Fruit fly (Drosophila melanogaster) whole organism, embryonic: ENCODE measurements around the gene CG10802.
A peak's percentile ranks its signal among the peaks of the same experiment; 100 is the strongest.

ENCODE experiments used
- Asciz ChIP-seq: fragments of 200-800 bp; sonication (Bioruptor generic); optimal IDR thresholded peaks from 2 replicates; lab custom pipeline; 2017; ENCODE audit warnings: missing biosample characterization, mild to moderate bottlenecking, missing genetic modification characterization, missing genetic modification reagents
- CG10267 ChIP-seq: fragments of 200-800 bp; sonication (Bioruptor generic); optimal IDR thresholded peaks from 2 replicates; lab custom pipeline; 2018; ENCODE audit warnings: missing biosample characterization, mild to moderate bottlenecking, missing genetic modification characterization, moderate library complexity
- CG10366 ChIP-seq: fragments of 200-800 bp; sonication (Bioruptor generic); IDR thresholded peaks from 2 replicates; pipeline ENCODE4 v1.3.6; 2022; ENCODE audit warnings: missing biosample characterization, missing genetic modification characterization
- CG10462 ChIP-seq: fragments of 200-800 bp; sonication (Bioruptor generic); optimal IDR thresholded peaks from 2 replicates; lab custom pipeline; 2016; ENCODE audit warnings: missing biosample characterization, missing genetic modification characterization
- CG12155 ChIP-seq: fragments of 200-800 bp; sonication (Bioruptor generic); optimal IDR thresholded peaks from 3 replicates; lab custom pipeline; 2016; ENCODE audit warnings: missing biosample characterization, missing genetic modification characterization
- CG12219 ChIP-seq: fragments of 200-800 bp; sonication (Bioruptor generic); optimal IDR thresholded peaks from 3 replicates; lab custom pipeline; 2018; ENCODE audit warnings: missing biosample characterization, mild to moderate bottlenecking, missing genetic modification characterization
- CG13624 ChIP-seq: fragments of 200-800 bp; sonication (Bioruptor generic); optimal IDR thresholded peaks from 2 replicates; lab custom pipeline; 2016; ENCODE audit warnings: missing biosample characterization, missing genetic modification characterization
- CG14014 ChIP-seq: fragments of 200-800 bp; sonication (Bioruptor generic); IDR thresholded peaks from 2 replicates; pipeline ENCODE4 v1.3.6; 2022; ENCODE audit warnings: missing biosample characterization, missing genetic modification characterization
- CG14667 ChIP-seq: fragments of 200-800 bp; sonication (Bioruptor generic); IDR thresholded peaks from 2 replicates; pipeline ENCODE4 v1.3.6; 2022; ENCODE audit warnings: missing biosample characterization, missing genetic modification characterization
- CG1603 ChIP-seq: fragments of 200-800 bp; sonication (Bioruptor generic); optimal IDR thresholded peaks from 2 replicates; lab custom pipeline; 2019; ENCODE audit warnings: missing biosample characterization, mild to moderate bottlenecking, missing genetic modification characterization, moderate library complexity
- CG16779 ChIP-seq: fragments of 200-800 bp; sonication (Bioruptor generic); IDR thresholded peaks from 2 replicates; pipeline ENCODE4 v1.3.6; 2022; ENCODE audit warnings: missing biosample characterization, missing genetic modification characterization
- CG16863 ChIP-seq: fragments of 200-800 bp; sonication (Bioruptor generic); optimal IDR thresholded peaks from 3 replicates; lab custom pipeline; 2016; ENCODE audit warnings: missing biosample characterization, missing genetic modification characterization
- CG17385 ChIP-seq: fragments of 200-800 bp; sonication (Bioruptor generic); optimal IDR thresholded peaks from 3 replicates; lab custom pipeline; 2018; ENCODE audit warnings: missing biosample characterization, mild to moderate bottlenecking, missing genetic modification characterization
- CG18262 ChIP-seq: fragments of 200-800 bp; optimal IDR thresholded peaks from 3 replicates; lab custom pipeline; 2019; ENCODE audit warnings: missing biosample characterization, mild to moderate bottlenecking, missing genetic modification characterization, moderate library complexity
- CG18599 ChIP-seq: fragments of 200-800 bp; sonication (Bioruptor generic); optimal IDR thresholded peaks from 3 replicates; lab custom pipeline; 2017; ENCODE audit warnings: missing biosample characterization, missing genetic modification characterization, mild to moderate bottlenecking, moderate library complexity, missing genetic modification reagents
- CG18619 ChIP-seq: fragments of 200-800 bp; sonication (Bioruptor generic); optimal IDR thresholded peaks from 3 replicates; lab custom pipeline; 2017; ENCODE audit warnings: missing biosample characterization, mild to moderate bottlenecking, missing genetic modification characterization
- CG2129 ChIP-seq: fragments of 200-800 bp; sonication (Bioruptor generic); IDR thresholded peaks from 2 replicates; pipeline ENCODE4 v1.3.6; 2022; ENCODE audit warnings: missing biosample characterization, missing genetic modification characterization; ENCODE audit not compliant: partially characterized antibody
- CG2712 ChIP-seq: fragments of 200-800 bp; optimal IDR thresholded peaks from 3 replicates; lab custom pipeline; 2019; ENCODE audit warnings: missing biosample characterization, mild to moderate bottlenecking, missing genetic modification characterization, moderate library complexity
- CG3407 ChIP-seq: fragments of 200-800 bp; sonication (Bioruptor generic); optimal IDR thresholded peaks from 2 replicates; lab custom pipeline; 2018; ENCODE audit warnings: missing biosample characterization, mild to moderate bottlenecking, missing genetic modification characterization
- CG34224 ChIP-seq: fragments of 200-800 bp; sonication (Bioruptor generic); IDR thresholded peaks from 3 replicates; pipeline ENCODE4 v1.3.6; 2022; ENCODE audit warnings: missing biosample characterization, missing genetic modification characterization; ENCODE audit not compliant: partially characterized antibody
- CG6272 ChIP-seq: fragments of 200-800 bp; sonication (Bioruptor generic); IDR thresholded peaks from 2 replicates; pipeline ENCODE4 v1.3.6; 2022; ENCODE audit warnings: missing biosample characterization, missing genetic modification characterization
- CG7556 ChIP-seq: fragments of 200-800 bp; sonication (Bioruptor generic); optimal IDR thresholded peaks from 2 replicates; lab custom pipeline; 2017; ENCODE audit warnings: missing biosample characterization, mild to moderate bottlenecking, missing genetic modification characterization
- CG8924 ChIP-seq: fragments of 200-800 bp; optimal IDR thresholded peaks from 3 replicates; lab custom pipeline; 2019; ENCODE audit warnings: missing biosample characterization, mild to moderate bottlenecking, missing genetic modification characterization, moderate library complexity
- CG9437 ChIP-seq: fragments of 200-800 bp; sonication (Bioruptor generic); optimal IDR thresholded peaks from 2 replicates; lab custom pipeline; 2018; ENCODE audit warnings: missing biosample characterization, mild to moderate bottlenecking, missing genetic modification characterization
- CG9876 ChIP-seq: fragments of 200-800 bp; sonication (Bioruptor generic); optimal IDR thresholded peaks from 2 replicates; lab custom pipeline; 2016; ENCODE audit warnings: missing biosample characterization, missing genetic modification characterization
- Camta ChIP-seq: fragments of 200-800 bp; sonication (Bioruptor generic); optimal IDR thresholded peaks from 2 replicates; lab custom pipeline; 2016; ENCODE audit warnings: missing biosample characterization, missing genetic modification characterization
- Doc2 ChIP-seq: fragments of 200-800 bp; sonication (Bioruptor generic); IDR thresholded peaks from 2 replicates; pipeline ENCODE4 v1.3.6; 2022; ENCODE audit warnings: missing biosample characterization, missing genetic modification characterization
- Fer2 ChIP-seq: fragments of 200-800 bp; sonication (Bioruptor generic); optimal IDR thresholded peaks from 2 replicates; lab custom pipeline; 2018; ENCODE audit warnings: missing biosample characterization, mild to moderate bottlenecking, missing genetic modification characterization, moderate library complexity
- HLHmδ ChIP-seq: fragments of 200-800 bp; sonication (Bioruptor generic); optimal IDR thresholded peaks from 2 replicates; lab custom pipeline; 2018; ENCODE audit warnings: missing biosample characterization, mild to moderate bottlenecking, missing genetic modification characterization, moderate library complexity
- Hmx ChIP-seq: fragments of 200-800 bp; sonication (Bioruptor generic); optimal IDR thresholded peaks from 2 replicates; lab custom pipeline; 2016; ENCODE audit warnings: missing biosample characterization, missing genetic modification characterization
- Hr51 ChIP-seq, 2 experiments: fragments of 200-800 bp; sonication (Bioruptor generic); optimal IDR thresholded peaks; 2 replicates in 1 of 2; 3 replicates in 1 of 2; lab custom pipeline; 2016 to 2018; ENCODE audit warnings: missing biosample characterization in 2 of 2, missing genetic modification characterization in 2 of 2, mild to moderate bottlenecking in 1 of 2, moderate library complexity in 1 of 2
- Max ChIP-seq: fragments of 200-800 bp; sonication (Bioruptor generic); optimal IDR thresholded peaks from 2 replicates; lab custom pipeline; 2016; ENCODE audit warnings: missing biosample characterization, mild to moderate bottlenecking, missing genetic modification characterization
- Myb ChIP-seq: fragments of 200-800 bp; sonication (Bioruptor generic); optimal IDR thresholded peaks from 2 replicates; lab custom pipeline; 2016; ENCODE audit warnings: missing biosample characterization, missing genetic modification characterization
- NC2β ChIP-seq: fragments of 200-800 bp; sonication (Bioruptor generic); optimal IDR thresholded peaks from 2 replicates; lab custom pipeline; 2016; ENCODE audit warnings: missing biosample characterization, missing genetic modification characterization
- NfI ChIP-seq: fragments of 200-800 bp; sonication (Bioruptor generic); optimal IDR thresholded peaks from 3 replicates; lab custom pipeline; 2018; ENCODE audit warnings: missing biosample characterization, mild to moderate bottlenecking, missing genetic modification characterization, moderate library complexity
- Ptx1 ChIP-seq: fragments of 200-800 bp; sonication (Bioruptor generic); IDR thresholded peaks from 2 replicates; pipeline ENCODE4 v1.3.6; 2022; ENCODE audit warnings: missing biosample characterization, missing genetic modification characterization
- Usf ChIP-seq: fragments of 200-800 bp; sonication (Bioruptor generic); optimal IDR thresholded peaks from 2 replicates; lab custom pipeline; 2017; ENCODE audit warnings: missing genotype, missing biosample characterization, missing genetic modification characterization
- cg ChIP-seq: fragments of 200-800 bp; sonication (Bioruptor generic); optimal IDR thresholded peaks from 3 replicates; lab custom pipeline; 2019; ENCODE audit warnings: missing biosample characterization, mild to moderate bottlenecking, missing genetic modification characterization, moderate library complexity
- chinmo ChIP-seq: fragments of 200-800 bp; sonication (Bioruptor generic); IDR thresholded peaks from 4 replicates; pipeline ENCODE4 v1.3.6; 2022; ENCODE audit warnings: missing biosample characterization, missing genetic modification characterization; ENCODE audit not compliant: partially characterized antibody
- cwo ChIP-seq: fragments of 200-800 bp; sonication (Bioruptor generic); optimal IDR thresholded peaks from 3 replicates; lab custom pipeline; 2017; ENCODE audit warnings: missing biosample characterization, missing genetic modification characterization, mild to moderate bottlenecking, moderate library complexity, missing genetic modification reagents
- ftz-f1 ChIP-seq: fragments of 200-800 bp; sonication (Bioruptor generic); optimal IDR thresholded peaks from 2 replicates; lab custom pipeline; 2016; ENCODE audit warnings: missing biosample characterization, missing genetic modification characterization
- klu ChIP-seq: fragments of 200-800 bp; sonication (Bioruptor generic); IDR thresholded peaks from 2 replicates; pipeline ENCODE4 v1.3.6; 2022; ENCODE audit warnings: missing biosample characterization, missing genetic modification characterization
- knrl ChIP-seq: fragments of 200-800 bp; sonication (Bioruptor generic); IDR thresholded peaks from 3 replicates; pipeline ENCODE4 v1.3.6; 2022; ENCODE audit warnings: missing biosample characterization, missing genetic modification characterization; ENCODE audit not compliant: partially characterized antibody
- odd ChIP-seq: fragments of 200-800 bp; sonication (Bioruptor generic); optimal IDR thresholded peaks from 2 replicates; lab custom pipeline; 2017; ENCODE audit warnings: missing biosample characterization, mild to moderate bottlenecking, missing genetic modification characterization
- pan ChIP-seq, 4 experiments: fragments of >200 bp in 3 of 4; fragments of 200-800 bp in 1 of 4; sonication (Bioruptor generic) in 1 of 4; optimal IDR thresholded peaks in 3 of 4; IDR thresholded peaks in 1 of 4; 2 replicates each; pipeline versions ENCODE4 v1.3.6 to Lab custom; 2017 to 2022; ENCODE audit warnings: missing biosample characterization in 2 of 4, missing genetic modification characterization in 2 of 4, mixed read lengths in 1 of 4
- pfk ChIP-seq: fragments of 200-800 bp; sonication (Bioruptor generic); optimal IDR thresholded peaks from 2 replicates; lab custom pipeline; 2018; ENCODE audit warnings: missing biosample characterization, mild to moderate bottlenecking, missing genetic modification characterization, moderate library complexity
- phol ChIP-seq: fragments of 200-800 bp; sonication (Bioruptor generic); optimal IDR thresholded peaks from 3 replicates; lab custom pipeline; 2018; ENCODE audit warnings: missing biosample characterization, mild to moderate bottlenecking, missing genetic modification characterization, moderate library complexity
- tio ChIP-seq: fragments of 200-800 bp; sonication (Bioruptor generic); optimal IDR thresholded peaks from 2 replicates; lab custom pipeline; 2017; ENCODE audit warnings: missing biosample characterization, missing genetic modification characterization, inconsistent platforms
- z ChIP-seq: fragments of 200-800 bp; sonication (Bioruptor generic); IDR thresholded peaks from 3 replicates; pipeline ENCODE4 v1.3.6; 2022; ENCODE audit warnings: missing biosample characterization, missing genetic modification characterization

The CG10802 gene

dm6 chrX:3455431-3456001 is 27.2 kb upstream of the CG10802 start (continued):
- TF ChIP-seq Ptx1 (peak; percentile 56), CG18599 (GFP tag; lab: Kevin White, UChicago) (peak; percentile 27), Myb (GFP tag; lab: Kevin White, UChicago) (no peak), chinmo (GFP tag; lab: Robert Waterston, UW) (no peak), Usf (GFP tag; lab: Kevin White, UChicago) (no peak), Hr51 (GFP tag; optimal IDR thresholded peaks at IDR 0.05; lab: Kevin White, UChicago) (peak in 1 of 2 experiments; percentile 68), CG1603 (tag; lab: Kevin White, UChicago) (peak; percentile 33), CG3407 (GFP tag; lab: Kevin White, UChicago) (no peak), pan (optimal IDR thresholded peaks at IDR 0.05; lab: Kevin White, UChicago) (no peak), pan (GFP tag; optimal IDR thresholded peaks at IDR 0.05 in 1 of 2, IDR thresholded peaks at IDR 0.05 in 1 of 2) (no peak), Max (GFP tag; lab: Kevin White, UChicago) (no peak), CG16863 (GFP tag; lab: Kevin White, UChicago) (no peak), CG2712 (tag; lab: Kevin White, UChicago) (peak; percentile 72), CG12155 (peak; percentile 17), CG14667 (0 out of 2 replicates have a peak, but pooled peaks have one; percentile 11), CG12219 (GFP tag; lab: Kevin White, UChicago) (peak; percentile 25), CG7556 (GFP tag; lab: Kevin White, UChicago) (peak; percentile 29), HLHmδ (no peak), NC2β (no peak), tio (GFP tag; lab: Kevin White, UChicago) (no peak), CG14014 (GFP tag; lab: Robert Waterston, UW) (no peak), cg (no peak), CG13624 (no peak), CG10267 (tag; lab: Kevin White, UChicago) (peak; percentile 36), CG18262 (tag; lab: Kevin White, UChicago) (peak; percentile 67), Asciz (peak; percentile 32), Fer2 (tag; lab: Kevin White, UChicago) (no peak), CG10462 (GFP tag; lab: Kevin White, UChicago) (no peak), CG18619 (peak; percentile 10), CG17385 (GFP tag; lab: Kevin White, UChicago) (peak; percentile 27), CG10366 (GFP tag; lab: Robert Waterston, UW) (peak; percentile 14; the same call in 1 of the 2 replicates), phol (peak; percentile 76), klu (GFP tag; lab: Robert Waterston, UW) (no peak), CG9876 (GFP tag; lab: Kevin White, UChicago) (no peak), knrl (GFP tag; lab: Robert Waterston, UW) (no peak), cwo (GFP tag; lab: Kevin White, UChicago) (peak; percentile 42), NfI (GFP tag; lab: Kevin White, UChicago) (peak; percentile 7), Hmx (no peak), CG8924 (peak; percentile 58), CG16779 (GFP tag; lab: Robert Waterston, UW) (no peak), ftz-f1 (GFP tag; lab: Kevin White, UChicago) (no peak), odd (GFP tag; lab: Kevin White, UChicago) (no peak), CG2129 (GFP tag; lab: Robert Waterston, UW) (no peak), pfk (no peak), CG9437 (peak; percentile 6), Doc2 (GFP tag; lab: Robert Waterston, UW) (no peak), CG6272 (GFP tag; lab: Robert Waterston, UW) (no peak), Camta (GFP tag; lab: Kevin White, UChicago) (no peak), CG34224 (GFP tag; lab: Robert Waterston, UW) (no peak), z (GFP tag; lab: Robert Waterston, UW) (no peak)
